Fruit fly (Drosophila melanogaster): ENCODE measurements around the gene Prx2.

The Prx2 gene

dm6 chrX:13303656-13304647, 25.7 kb upstream of the Prx2 start (continued):
- TF ChIP-seq spab (GFP tag; optimal IDR thresholded peaks at IDR 0.05): no peak
- TF ChIP-seq Sox14 (GFP tag; optimal IDR thresholded peaks at IDR 0.05): no peak
- no peak for TF ChIP-seq CG11902 (GFP tag; optimal IDR thresholded peaks at IDR 0.05)
- no peak for TF ChIP-seq CG7368 (GFP tag; optimal IDR thresholded peaks at IDR 0.05)
- no peak for TF ChIP-seq fd85E (GFP tag; optimal IDR thresholded peaks at IDR 0.05)
- TF ChIP-seq esn (GFP tag; optimal IDR thresholded peaks at IDR 0.05): peak; percentile 6
- no peak for TF ChIP-seq fd59A (GFP tag; optimal IDR thresholded peaks at IDR 0.05)
- TF ChIP-seq CG10669 (GFP tag; optimal IDR thresholded peaks at IDR 0.05): no peak
- no peak for TF ChIP-seq Eip93F (GFP tag; optimal IDR thresholded peaks at IDR 0.05)
- peak; percentile 18 for TF ChIP-seq CG6808 (GFP tag; optimal IDR thresholded peaks at IDR 0.05)

DNA sequence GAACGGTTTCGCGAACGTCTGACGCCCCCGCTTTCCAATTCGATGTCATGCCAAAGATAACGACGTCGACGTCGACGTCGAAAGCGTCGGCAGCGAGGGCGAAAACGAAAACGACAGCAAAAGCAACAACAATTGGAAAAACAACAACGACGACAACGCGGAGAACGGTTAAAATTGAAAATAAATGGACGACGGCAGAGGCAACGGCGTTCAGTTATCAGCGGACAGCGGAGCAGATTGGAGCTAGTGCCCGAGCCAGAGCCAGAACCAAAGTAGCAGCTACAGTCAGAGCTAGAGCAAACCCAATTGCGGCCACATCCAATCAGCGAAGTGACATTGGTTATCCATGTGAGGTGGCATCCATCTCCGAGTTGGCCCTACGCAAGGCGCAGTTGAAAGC, 24.3 kb upstream of the Prx2 start:
- TF ChIP-seq Eip93F (GFP tag; optimal IDR thresholded peaks at IDR 0.05) (no peak), CG6808 (GFP tag; optimal IDR thresholded peaks at IDR 0.05) (peak; percentile 14), svp (GFP tag) (peak; percentile 86), CG6276 (GFP tag; optimal IDR thresholded peaks at IDR 0.05) (peak; percentile 29), Eip75B (GFP tag; optimal IDR thresholded peaks at IDR 0.05) (no peak), Sox14 (GFP tag; optimal IDR thresholded peaks at IDR 0.05) (no peak), Sox15 (GFP tag; optimal IDR thresholded peaks at IDR 0.05) (no peak), fkh (GFP tag; optimal IDR thresholded peaks at IDR 0.05) (no peak), ss (GFP tag; optimal IDR thresholded peaks at IDR 0.05) (peak in 1 of 2 experiments; percentile 1), pdm3 (GFP tag; optimal IDR thresholded peaks at IDR 0.05) (no peak), Eip78C (GFP tag) (peak; percentile 54), vri (GFP tag; optimal IDR thresholded peaks at IDR 0.05) (peak; percentile 37), CG34406 (GFP tag; optimal IDR thresholded peaks at IDR 0.05) (no peak), CG10669 (GFP tag; optimal IDR thresholded peaks at IDR 0.05) (no peak), esn (GFP tag; optimal IDR thresholded peaks at IDR 0.05) (no peak), Ets21C (GFP tag; optimal IDR thresholded peaks at IDR 0.05) (no peak), eg (GFP tag; IDR thresholded peaks at IDR 0.05) (0 out of 3 replicates have a peak, but pooled peaks have one; percentile 12)

DNA sequence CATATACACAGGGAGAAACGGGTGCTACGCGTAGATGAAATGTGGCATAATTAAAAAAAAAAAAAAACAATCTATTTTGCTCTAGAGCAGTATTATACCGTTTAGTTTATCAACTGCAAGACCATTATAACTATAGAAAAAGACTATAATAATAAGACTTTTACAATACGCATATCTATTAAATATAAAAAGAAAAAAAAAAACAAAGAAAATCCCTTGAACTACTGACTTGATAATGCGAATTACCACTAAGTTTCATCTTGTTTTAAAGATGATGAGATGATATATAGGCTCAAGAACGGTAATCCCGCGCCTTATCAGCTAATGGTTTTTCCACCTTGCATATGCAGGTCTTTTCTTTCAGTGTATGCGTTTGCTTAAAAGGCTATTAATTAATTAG, 22.4 kb upstream of the Prx2 start:
- TF ChIP-seq CG4318 (GFP tag; optimal IDR thresholded peaks at IDR 0.05): peak; percentile 8
- no peak for TF ChIP-seq CG7368 (GFP tag; optimal IDR thresholded peaks at IDR 0.05)
- peak; percentile 29; the same call in 1 of the 2 replicates for TF ChIP-seq CG15336 (GFP tag; IDR thresholded peaks at IDR 0.05)
- TF ChIP-seq Ets21C (GFP tag; optimal IDR thresholded peaks at IDR 0.05): no peak
- peak; percentile 2 for TF ChIP-seq Hr4 (GFP tag; optimal IDR thresholded peaks at IDR 0.05)
- no peak for TF ChIP-seq CG11902 (GFP tag; optimal IDR thresholded peaks at IDR 0.05)
- peak; percentile 9 for TF ChIP-seq CG11762 (GFP tag; optimal IDR thresholded peaks at IDR 0.05; ENCODE audit: insufficient read depth)
- no peak for TF ChIP-seq CG9139 (GFP tag; optimal IDR thresholded peaks at IDR 0.05)
- no peak for TF ChIP-seq Sox15 (GFP tag; optimal IDR thresholded peaks at IDR 0.05)
- peak; percentile 47 for TF ChIP-seq CG10631 (GFP tag; optimal IDR thresholded peaks at IDR 0.05)
- TF ChIP-seq fd85E (GFP tag; optimal IDR thresholded peaks at IDR 0.05): no peak
- no peak for TF ChIP-seq CG1621 (tag; optimal IDR thresholded peaks at IDR 0.05)
- peak; percentile 49 for TF ChIP-seq OdsH (GFP tag; optimal IDR thresholded peaks at IDR 0.05)
- TF ChIP-seq cyc (GFP tag; optimal IDR thresholded peaks at IDR 0.05): peak; percentile 8
- peak; percentile 35 for TF ChIP-seq CG3919 (GFP tag; optimal IDR thresholded peaks at IDR 0.05)
- TF ChIP-seq spab (GFP tag; optimal IDR thresholded peaks at IDR 0.05): no peak
- TF ChIP-seq topi (GFP tag; optimal IDR thresholded peaks at IDR 0.05): peak; percentile 37
- peak; percentile 37 for TF ChIP-seq Hr39 (GFP tag; optimal IDR thresholded peaks at IDR 0.05)
- TF ChIP-seq esn (GFP tag; optimal IDR thresholded peaks at IDR 0.05): peak; percentile 64
- TF ChIP-seq CG3032 (tag; optimal IDR thresholded peaks at IDR 0.05): peak; percentile 12
- TF ChIP-seq salr (GFP tag; optimal IDR thresholded peaks at IDR 0.05): peak in 1 of 2 experiments; percentile 2
- TF ChIP-seq Hr38 (GFP tag; optimal IDR thresholded peaks at IDR 0.05): no peak
- TF ChIP-seq CG6163 (GFP tag; IDR thresholded peaks at IDR 0.05): peak; percentile 33; the same call in 1 of the 3 replicates
- TF ChIP-seq CG6808 (GFP tag; optimal IDR thresholded peaks at IDR 0.05): peak; percentile 1
- 0 out of 2 replicates have a peak, but pooled peaks have one; percentile 15 for TF ChIP-seq Gug (GFP tag; IDR thresholded peaks at IDR 0.05)
- no peak for TF ChIP-seq CG6276 (GFP tag; optimal IDR thresholded peaks at IDR 0.05)
- peak; percentile 37 for TF ChIP-seq pdm3 (GFP tag; optimal IDR thresholded peaks at IDR 0.05)
- no peak for TF ChIP-seq eg (GFP tag; IDR thresholded peaks at IDR 0.05)
- peak; percentile 17 for TF ChIP-seq Sox102F (GFP tag; optimal IDR thresholded peaks at IDR 0.05)
- peak; percentile 56 for TF ChIP-seq CG6792 (GFP tag; optimal IDR thresholded peaks at IDR 0.05)
- peak; percentile 74 for TF ChIP-seq svp (GFP tag)
- TF ChIP-seq Met (GFP tag; optimal IDR thresholded peaks at IDR 0.05): peak; percentile 56
- no peak for TF ChIP-seq Ets96B (tag; optimal IDR thresholded peaks at IDR 0.05)
